Fruit fly (Drosophila melanogaster) whole organism, embryonic: ENCODE data around the gene Klp67A.
A peak's percentile ranks its signal among the peaks of the same experiment; 100 is the strongest.

Experiments
- Bgb ChIP-seq: fragments of 200-800 bp; sonication (Bioruptor generic); IDR thresholded peaks from 2 replicates; pipeline ENCODE4 v1.3.6; 2022; ENCODE audit warnings: missing biosample characterization, missing genetic modification characterization; ENCODE audit not compliant: partially characterized antibody
- CG10147 ChIP-seq: fragments of 200-800 bp; sonication (Bioruptor generic); optimal IDR thresholded peaks from 2 replicates; lab custom pipeline; 2019; ENCODE audit warnings: missing biosample characterization, mild to moderate bottlenecking, missing genetic modification characterization, moderate library complexity
- CG10209 ChIP-seq: fragments of 200-800 bp; sonication (Bioruptor generic); optimal IDR thresholded peaks from 3 replicates; lab custom pipeline; 2017; ENCODE audit warnings: missing biosample characterization, mild to moderate bottlenecking, missing genetic modification characterization, missing genetic modification reagents
- CG11247 ChIP-seq: fragments of 200-800 bp; sonication (Bioruptor generic); IDR thresholded peaks from 2 replicates; pipeline ENCODE4 v1.3.6; 2022; ENCODE audit warnings: missing biosample characterization, missing genetic modification characterization
- CG12299 ChIP-seq: fragments of 200-800 bp; sonication (Bioruptor generic); optimal IDR thresholded peaks from 2 replicates; lab custom pipeline; 2018; ENCODE audit warnings: missing biosample characterization, mild to moderate bottlenecking, missing genetic modification characterization
- CG13424 ChIP-seq: fragments of 200-800 bp; sonication (Bioruptor generic); optimal IDR thresholded peaks from 2 replicates; lab custom pipeline; 2019; ENCODE audit warnings: missing biosample characterization, mild to moderate bottlenecking, missing genetic modification characterization, moderate library complexity
- CG15269 ChIP-seq: fragments of 200-800 bp; sonication (Bioruptor generic); optimal IDR thresholded peaks from 2 replicates; lab custom pipeline; 2018; ENCODE audit warnings: missing biosample characterization, mild to moderate bottlenecking, missing genetic modification characterization, moderate library complexity
- CG1647 ChIP-seq: fragments of 200-800 bp; sonication (Bioruptor generic); optimal IDR thresholded peaks from 3 replicates; lab custom pipeline; 2016; ENCODE audit warnings: missing biosample characterization, missing genetic modification characterization
- CG16815 ChIP-seq: fragments of 200-800 bp; sonication (Bioruptor generic); optimal IDR thresholded peaks from 3 replicates; lab custom pipeline; 2017; ENCODE audit warnings: missing biosample characterization, mild to moderate bottlenecking, missing genetic modification characterization
- CG2889 ChIP-seq: fragments of 200-800 bp; sonication (Bioruptor generic); IDR thresholded peaks from 3 replicates; pipeline ENCODE4 v1.3.6; 2022; ENCODE audit warnings: missing biosample characterization, missing genetic modification characterization
- CG30403 ChIP-seq: fragments of 200-800 bp; sonication (Bioruptor generic); optimal IDR thresholded peaks from 3 replicates; lab custom pipeline; 2016; ENCODE audit warnings: missing biosample characterization, missing genetic modification characterization
- CG30431 ChIP-seq: fragments of 200-800 bp; sonication (Bioruptor generic); optimal IDR thresholded peaks from 2 replicates; lab custom pipeline; 2017; ENCODE audit warnings: missing biosample characterization, missing genetic modification characterization
- CG31224 ChIP-seq: fragments of 200-800 bp; sonication (Bioruptor generic); IDR thresholded peaks from 2 replicates; pipeline ENCODE4 v1.3.6; 2022; ENCODE audit warnings: missing biosample characterization, missing genetic modification characterization
- CG6272 ChIP-seq: fragments of 200-800 bp; sonication (Bioruptor generic); IDR thresholded peaks from 2 replicates; pipeline ENCODE4 v1.3.6; 2022; ENCODE audit warnings: missing biosample characterization, missing genetic modification characterization
- CG6791 ChIP-seq: fragments of 200-800 bp; sonication (Bioruptor generic); IDR thresholded peaks from 3 replicates; pipeline ENCODE4 v1.3.6; 2022; ENCODE audit warnings: missing biosample characterization, missing genetic modification characterization; ENCODE audit not compliant: partially characterized antibody
- CG7745 ChIP-seq: fragments of 200-800 bp; sonication (Bioruptor generic); optimal IDR thresholded peaks from 2 replicates; lab custom pipeline; 2018; ENCODE audit warnings: missing biosample characterization, mild to moderate bottlenecking, missing genetic modification characterization, moderate library complexity
- CG7786 ChIP-seq: fragments of 200-800 bp; sonication (Bioruptor generic); optimal IDR thresholded peaks from 2 replicates; lab custom pipeline; 2016; ENCODE audit warnings: missing biosample characterization, missing genetic modification characterization
- Dbx ChIP-seq: fragments of 200-800 bp; sonication (Bioruptor generic); IDR thresholded peaks from 3 replicates; pipeline ENCODE4 v1.3.6; 2022; ENCODE audit warnings: missing biosample characterization, missing genetic modification characterization
- Ets65A ChIP-seq: fragments of 200-800 bp; sonication (Bioruptor generic); peaks from one replicate; lab custom pipeline; 2016; ENCODE audit warnings: missing biosample characterization, missing genetic modification characterization
- Fer2 ChIP-seq: fragments of 200-800 bp; sonication (Bioruptor generic); optimal IDR thresholded peaks from 2 replicates; lab custom pipeline; 2018; ENCODE audit warnings: missing biosample characterization, mild to moderate bottlenecking, missing genetic modification characterization, moderate library complexity
- Fer3 ChIP-seq: fragments of 200-800 bp; sonication (Bioruptor generic); optimal IDR thresholded peaks from 2 replicates; lab custom pipeline; 2018; ENCODE audit warnings: missing biosample characterization, mild to moderate bottlenecking, missing genetic modification characterization, moderate library complexity
- Hmr ChIP-seq: fragments of 200-800 bp; sonication (Bioruptor generic); optimal IDR thresholded peaks from 3 replicates; lab custom pipeline; 2017; ENCODE audit warnings: mild to moderate bottlenecking, missing biosample characterization, missing genetic modification reagents, missing genetic modification characterization
- Hsf ChIP-seq: fragments of 200-800 bp; sonication (Bioruptor generic); optimal IDR thresholded peaks from 3 replicates; lab custom pipeline; 2016; ENCODE audit warnings: missing biosample characterization, missing genetic modification characterization
- Lhr ChIP-seq: fragments of 200-800 bp; sonication (Bioruptor generic); optimal IDR thresholded peaks from 3 replicates; lab custom pipeline; 2017; ENCODE audit warnings: mild to moderate bottlenecking, missing biosample characterization, missing genetic modification reagents, missing genetic modification characterization
- Side ChIP-seq: fragments of 200-800 bp; sonication (Bioruptor generic); optimal IDR thresholded peaks from 2 replicates; lab custom pipeline; 2016; ENCODE audit warnings: missing biosample characterization, missing genetic modification characterization
- Six4 ChIP-seq: fragments of 200-800 bp; sonication (Bioruptor generic); optimal IDR thresholded peaks from 2 replicates; lab custom pipeline; 2016; ENCODE audit warnings: missing biosample characterization, missing genetic modification characterization
- Sry-β ChIP-seq: fragments of 200-800 bp; sonication (Bioruptor generic); optimal IDR thresholded peaks from 2 replicates; lab custom pipeline; 2018; ENCODE audit warnings: missing biosample characterization, mild to moderate bottlenecking, missing genetic modification characterization, moderate library complexity
- Ssrp ChIP-seq: fragments of 200-800 bp; sonication (Bioruptor generic); optimal IDR thresholded peaks from 2 replicates; lab custom pipeline; 2018; ENCODE audit warnings: missing biosample characterization, mild to moderate bottlenecking, missing genetic modification characterization, moderate library complexity
- ap ChIP-seq: fragments of 200-800 bp; sonication (Bioruptor generic); IDR thresholded peaks from 2 replicates; pipeline ENCODE4 v1.3.6; 2022; ENCODE audit warnings: missing biosample characterization, missing genetic modification characterization
- ash1 ChIP-seq: fragments of 200-800 bp; sonication (Bioruptor generic); optimal IDR thresholded peaks from 2 replicates; lab custom pipeline; 2018; ENCODE audit warnings: missing biosample characterization, mild to moderate bottlenecking, missing genetic modification characterization
- bbx ChIP-seq: fragments of 200-800 bp; sonication (Bioruptor generic); IDR thresholded peaks from 2 replicates; pipeline ENCODE4 v1.3.6; 2022; ENCODE audit warnings: missing biosample characterization, missing genetic modification characterization; ENCODE audit not compliant: partially characterized antibody
- bowl ChIP-seq: fragments of 200-800 bp; sonication (Bioruptor generic); IDR thresholded peaks from 2 replicates; pipeline ENCODE4 v1.3.6; 2022; ENCODE audit warnings: missing biosample characterization, missing genetic modification characterization
- cas ChIP-seq: fragments of 200-800 bp; sonication (Bioruptor generic); IDR thresholded peaks from 2 replicates; pipeline ENCODE4 v1.3.6; 2022; ENCODE audit warnings: missing biosample characterization, missing genetic modification characterization
- da ChIP-seq: fragments of 200-800 bp; sonication (Bioruptor generic); optimal IDR thresholded peaks from 2 replicates; lab custom pipeline; 2016; ENCODE audit warnings: missing biosample characterization, missing genetic modification characterization
- disco-r ChIP-seq: fragments of 200-800 bp; sonication (Bioruptor generic); optimal IDR thresholded peaks from 2 replicates; lab custom pipeline; 2016; ENCODE audit warnings: missing biosample characterization, missing genetic modification characterization
- dmrt99B ChIP-seq: fragments of 200-800 bp; sonication (Bioruptor generic); optimal IDR thresholded peaks from 2 replicates; lab custom pipeline; 2018; ENCODE audit warnings: missing biosample characterization, mild to moderate bottlenecking, missing genetic modification characterization, moderate library complexity
- emc ChIP-seq: fragments of 200-800 bp; sonication (Bioruptor generic); optimal IDR thresholded peaks from 2 replicates; lab custom pipeline; 2016; ENCODE audit warnings: missing biosample characterization, missing genetic modification characterization
- grau ChIP-seq: fragments of 200-800 bp; optimal IDR thresholded peaks from 3 replicates; lab custom pipeline; 2019; ENCODE audit warnings: missing biosample characterization, mild to moderate bottlenecking, missing genetic modification characterization, moderate library complexity
- gt ChIP-seq: fragments of 200-800 bp; sonication (Bioruptor generic); IDR thresholded peaks from 2 replicates; pipeline ENCODE4 v1.3.6; 2022; ENCODE audit warnings: missing biosample characterization, missing genetic modification characterization
- hkb ChIP-seq, 2 experiments: fragments of 200-800 bp in 1 of 2; fragments of >200 bp in 1 of 2; sonication (Bioruptor generic) in 1 of 2; IDR thresholded peaks in 1 of 2; optimal IDR thresholded peaks in 1 of 2; 2 replicates each; pipeline versions ENCODE4 v1.3.6 to Lab custom; 2017 to 2022; ENCODE audit warnings: missing biosample characterization in 1 of 2, missing genetic modification characterization in 1 of 2
- hth ChIP-seq: fragments of >200 bp; optimal IDR thresholded peaks from 2 replicates; lab custom pipeline; 2017; ENCODE audit warnings: inconsistent platforms
- kah ChIP-seq: fragments of 200-800 bp; sonication (Bioruptor generic); optimal IDR thresholded peaks from 2 replicates; lab custom pipeline; 2018; ENCODE audit warnings: missing biosample characterization, mild to moderate bottlenecking, missing genetic modification characterization
- knrl ChIP-seq: fragments of 200-800 bp; sonication (Bioruptor generic); IDR thresholded peaks from 3 replicates; pipeline ENCODE4 v1.3.6; 2022; ENCODE audit warnings: missing biosample characterization, missing genetic modification characterization; ENCODE audit not compliant: partially characterized antibody
- psq ChIP-seq: fragments of 200-800 bp; sonication (Bioruptor generic); optimal IDR thresholded peaks from 2 replicates; lab custom pipeline; 2017; ENCODE audit warnings: missing biosample characterization, missing genetic modification characterization
- row ChIP-seq: fragments of 200-800 bp; sonication (Bioruptor generic); IDR thresholded peaks from 3 replicates; pipeline ENCODE4 v1.3.6; 2022; ENCODE audit warnings: missing biosample characterization, missing genetic modification characterization
- sim ChIP-seq: fragments of 200-800 bp; sonication (Bioruptor generic); IDR thresholded peaks from 2 replicates; pipeline ENCODE4 v1.3.6; 2022; ENCODE audit warnings: missing biosample characterization, missing genetic modification characterization
- ssp ChIP-seq: fragments of 200-800 bp; sonication (Bioruptor generic); IDR thresholded peaks from 2 replicates; pipeline ENCODE4 v1.3.6; 2022; ENCODE audit warnings: missing biosample characterization, missing genetic modification characterization
- stc ChIP-seq: fragments of 200-800 bp; sonication (Bioruptor generic); IDR thresholded peaks from 2 replicates; pipeline ENCODE4 v1.3.6; 2022; ENCODE audit warnings: missing biosample characterization, missing genetic modification characterization
- zf30C ChIP-seq: fragments of 200-800 bp; sonication (Bioruptor generic); optimal IDR thresholded peaks from 3 replicates; lab custom pipeline; 2018; ENCODE audit warnings: missing biosample characterization, mild to moderate bottlenecking, missing genetic modification characterization

The Klp67A gene

DNA sequence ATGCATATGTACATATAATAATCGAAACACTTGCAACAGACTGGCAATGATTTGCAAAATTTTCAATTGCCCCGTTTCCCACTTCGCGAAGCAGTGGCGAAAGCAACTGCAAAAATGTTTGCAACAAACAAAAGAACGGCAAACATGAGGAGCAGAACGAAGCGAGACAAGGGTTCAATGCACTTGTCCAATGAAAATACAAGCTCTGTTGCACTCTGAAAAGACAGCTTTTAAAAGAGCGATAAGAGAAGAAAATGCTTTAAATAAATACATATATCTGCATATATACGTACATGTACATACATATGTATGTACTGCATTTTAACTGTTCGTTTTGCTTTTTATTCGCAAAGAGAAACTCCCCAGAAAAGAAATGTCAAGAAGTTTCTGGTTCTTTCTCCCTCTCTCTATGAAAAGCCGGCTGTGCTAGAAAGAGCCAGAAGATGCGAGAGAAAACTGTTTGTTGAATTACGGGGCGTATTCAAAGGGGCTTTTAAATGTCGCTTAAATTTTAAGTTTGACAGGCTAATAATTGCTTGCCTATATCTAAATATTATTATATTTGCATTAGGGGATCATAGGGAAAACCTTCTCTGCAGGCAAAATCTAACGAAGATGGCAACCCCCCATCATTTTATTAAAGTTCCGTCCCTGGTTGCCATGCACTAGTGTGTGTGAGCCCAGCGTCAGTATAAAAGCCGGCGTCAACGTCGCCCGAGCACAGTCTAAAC is 16.7 kb upstream of the Klp67A start, which contains the start of gene Hsp27 (continued):
- TF ChIP-seq CG31224 (GFP tag; lab: Robert Waterston, UW), result peak; percentile 96
- peak; percentile 92 for TF ChIP-seq bowl (GFP tag; lab: Robert Waterston, UW)
- peak; percentile 93 for TF ChIP-seq Lhr
- TF ChIP-seq emc (GFP tag; lab: Kevin White, UChicago), result peak; percentile 88
- TF ChIP-seq da, result peak; percentile 49
- TF ChIP-seq bbx, result peak; percentile 22; the same call in 1 of the 2 replicates
- TF ChIP-seq CG7745 (tag; lab: Kevin White, UChicago), result peak; percentile 70
- peak; percentile 78 for TF ChIP-seq ash1 (GFP tag; lab: Kevin White, UChicago)
- TF ChIP-seq CG7786 (GFP tag; lab: Kevin White, UChicago), result peak; percentile 88
- no peak for TF ChIP-seq hth
- peak; percentile 94 for TF ChIP-seq ssp (GFP tag; lab: Robert Waterston, UW)
- TF ChIP-seq Side (GFP tag; lab: Kevin White, UChicago), result peak; percentile 95
- TF ChIP-seq sim (GFP tag; lab: Robert Waterston, UW), result peak; percentile 97
- peak; percentile 91 for TF ChIP-seq kah (GFP tag; lab: Kevin White, UChicago)
- peak; percentile 98 for TF ChIP-seq stc (GFP tag; lab: Robert Waterston, UW)
- TF ChIP-seq knrl, result peak; percentile 48; the same call in 2 of the 3 replicates
- TF ChIP-seq Sry-β (GFP tag; lab: Kevin White, UChicago), result peak; percentile 70
- TF ChIP-seq CG1647 (GFP tag; lab: Kevin White, UChicago), result peak; percentile 97
- TF ChIP-seq Fer2 (tag; lab: Kevin White, UChicago), result peak; percentile 88
- TF ChIP-seq CG11247 (GFP tag; lab: Robert Waterston, UW), result peak; percentile 98
- TF ChIP-seq hkb (optimal IDR thresholded peaks at IDR 0.05; lab: Kevin White, UChicago), result no peak
- TF ChIP-seq hkb (GFP tag; IDR thresholded peaks at IDR 0.05; lab: Robert Waterston, UW), result peak; percentile 99
- TF ChIP-seq CG2889, result peak; percentile 94
- TF ChIP-seq CG12299 (tag; lab: Kevin White, UChicago), result peak; percentile 96
- TF ChIP-seq ap, result peak; percentile 95
- peak; percentile 97 for TF ChIP-seq CG16815 (GFP tag; lab: Kevin White, UChicago)
- TF ChIP-seq Dbx (GFP tag; lab: Robert Waterston, UW), result peak; percentile 97
- peak; percentile 95 for TF ChIP-seq CG13424 (tag; lab: Kevin White, UChicago)
- TF ChIP-seq Fer3 (tag; lab: Kevin White, UChicago), result peak; percentile 97
- peak; percentile 98 for TF ChIP-seq CG10209 (GFP tag; lab: Kevin White, UChicago)
- TF ChIP-seq dmrt99B (tag; lab: Kevin White, UChicago), result peak; percentile 99
- TF ChIP-seq disco-r (GFP tag; lab: Kevin White, UChicago), result peak; percentile 87
- peak; percentile 97 for TF ChIP-seq Six4 (GFP tag; lab: Kevin White, UChicago)
- TF ChIP-seq row (GFP tag; lab: Robert Waterston, UW), result peak; percentile 98
- no peak for TF ChIP-seq zf30C (GFP tag; lab: Kevin White, UChicago)
- TF ChIP-seq CG30431, result peak; percentile 98
- peak; percentile 98 for TF ChIP-seq Hmr
- peak; percentile 99 for TF ChIP-seq CG30403
- TF ChIP-seq psq (GFP tag; lab: Kevin White, UChicago), result peak; percentile 92
- peak; percentile 95 for TF ChIP-seq cas (GFP tag; lab: Robert Waterston, UW)
- peak; percentile 97 for TF ChIP-seq CG15269
- peak; percentile 98 for TF ChIP-seq CG6272 (GFP tag; lab: Robert Waterston, UW)
- TF ChIP-seq Ets65A (GFP tag; lab: Kevin White, UChicago), result peak; percentile 98
- TF ChIP-seq gt (GFP tag; lab: Robert Waterston, UW), result peak; percentile 97
- TF ChIP-seq grau (tag; lab: Kevin White, UChicago), result peak; percentile 97
- no peak for TF ChIP-seq Bgb (GFP tag; lab: Robert Waterston, UW)
- peak; percentile 98 for TF ChIP-seq Ssrp (tag; lab: Kevin White, UChicago)
- TF ChIP-seq Hsf (GFP tag; lab: Kevin White, UChicago), result peak; percentile 97
- TF ChIP-seq CG10147 (GFP tag; lab: Kevin White, UChicago), result peak; percentile 96
- TF ChIP-seq CG6791 (GFP tag; lab: Robert Waterston, UW), result no peak
